Fruit fly (Drosophila melanogaster): Measurements from ENCODE around the gene TM9SF2.

The TM9SF2 gene

DNA sequence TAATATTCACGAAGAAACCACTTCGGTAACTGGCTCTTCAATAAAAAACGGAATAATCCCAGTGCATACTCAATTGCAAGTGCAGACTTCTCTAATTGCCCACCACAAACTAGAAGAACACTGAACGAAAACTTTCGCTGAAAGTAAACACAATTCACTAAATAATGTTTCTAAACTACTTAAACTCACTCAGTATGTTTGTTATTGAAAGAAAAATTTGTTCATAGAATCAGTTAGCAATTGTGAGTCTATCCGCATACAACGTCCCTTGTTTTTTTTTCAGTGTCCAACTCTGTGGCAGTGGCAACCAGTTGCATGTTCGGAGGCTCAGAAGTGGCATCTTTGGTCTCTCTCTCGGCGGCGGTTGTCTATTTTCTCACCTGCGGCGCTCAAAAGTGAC is 12.7 kb downstream of the TM9SF2 start (continued):
- TF ChIP-seq Xrp1 (GFP tag; IDR thresholded peaks at IDR 0.05) (peak; percentile 60), CG9932 (GFP tag; IDR thresholded peaks at IDR 0.05) (no peak), Stat92E (GFP tag; optimal IDR thresholded peaks at IDR 0.05) (no peak), CG11723 (GFP tag; optimal IDR thresholded peaks at IDR 0.05) (no peak), dmrt11E (tag; optimal IDR thresholded peaks at IDR 0.05) (peak; percentile 49), zen (tag; optimal IDR thresholded peaks at IDR 0.05) (peak; percentile 42), sd (tag; optimal IDR thresholded peaks at IDR 0.05) (no peak), sens-2 (GFP tag; IDR thresholded peaks at IDR 0.05) (no peak), TFAM (GFP tag; optimal IDR thresholded peaks at IDR 0.05) (no peak), Bteb2 (GFP tag; optimal IDR thresholded peaks at IDR 0.05) (no peak), CHES-1-like (GFP tag; optimal IDR thresholded peaks at IDR 0.05) (no peak), tap (tag; optimal IDR thresholded peaks at IDR 0.05) (no peak), pros (GFP tag; optimal IDR thresholded peaks at IDR 0.05) (no peak), prd (optimal IDR thresholded peaks at IDR 0.05) (no peak), prd (GFP tag; IDR thresholded peaks at IDR 0.05) (peak; percentile 59; the same call in 2 of the 3 replicates), CG17186 (GFP tag; optimal IDR thresholded peaks at IDR 0.05) (no peak), Ets65A (GFP tag) (peak; percentile 34), CG1603 (tag; optimal IDR thresholded peaks at IDR 0.05) (peak; percentile 54), CG17328 (GFP tag; IDR thresholded peaks at IDR 0.05) (peak; percentile 12; the same call in 1 of the 2 replicates), NC2β (GFP tag; optimal IDR thresholded peaks at IDR 0.05) (no peak), CG10979 (tag; optimal IDR thresholded peaks at IDR 0.05) (peak; percentile 40), CG3163 (GFP tag; optimal IDR thresholded peaks at IDR 0.05) (no peak), CG4424 (GFP tag; optimal IDR thresholded peaks at IDR 0.05) (peak; percentile 11), CG8388 (GFP tag; optimal IDR thresholded peaks at IDR 0.05) (peak; percentile 32), Dbx (GFP tag; IDR thresholded peaks at IDR 0.05) (no peak), CG1832 (GFP tag; optimal IDR thresholded peaks at IDR 0.05) (no peak), chif (GFP tag; optimal IDR thresholded peaks at IDR 0.05) (peak; percentile 17 to 21), mld (GFP tag; IDR thresholded peaks at IDR 0.05; ENCODE audit: partially characterized antibody) (no peak), luna (GFP tag; optimal IDR thresholded peaks at IDR 0.05) (no peak), CG1024 (GFP tag; IDR thresholded peaks at IDR 0.05) (no peak), CG14441 (GFP tag; IDR thresholded peaks at IDR 0.05) (no peak), sim (GFP tag; IDR thresholded peaks at IDR 0.05) (no peak), CG7786 (GFP tag; optimal IDR thresholded peaks at IDR 0.05) (no peak), h (optimal IDR thresholded peaks at IDR 0.05) (no peak), nmo (GFP tag; optimal IDR thresholded peaks at IDR 0.05) (peak; percentile 8), slp2 (GFP tag; optimal IDR thresholded peaks at IDR 0.05) (no peak), CG14667 (GFP tag; IDR thresholded peaks at IDR 0.05) (0 out of 2 replicates have a peak, but pooled peaks have one; percentile 11), nom (GFP tag; optimal IDR thresholded peaks at IDR 0.05) (no peak), CG6175 (GFP tag; IDR thresholded peaks at IDR 0.05) (no peak), sens (GFP tag) (peak; percentile 39), amos (GFP tag; IDR thresholded peaks at IDR 0.05; ENCODE audit: partially characterized antibody) (no peak), NK7.1 (GFP tag; optimal IDR thresholded peaks at IDR 0.05) (no peak), peb (GFP tag; IDR thresholded peaks at IDR 0.05) (no peak), CG13424 (tag; optimal IDR thresholded peaks at IDR 0.05) (no peak), CoRest (tag; optimal IDR thresholded peaks at IDR 0.05) (no peak), gt (GFP tag; IDR thresholded peaks at IDR 0.05) (no peak), sob (GFP tag; IDR thresholded peaks at IDR 0.05) (no peak), CG8290 (GFP tag; optimal IDR thresholded peaks at IDR 0.05) (no peak), CG8290 (tag; optimal IDR thresholded peaks at IDR 0.05) (no peak), CG14050 (GFP tag; IDR thresholded peaks at IDR 0.05) (no peak), Drgx (GFP tag; IDR thresholded peaks at IDR 0.05) (peak; percentile 89)
